Worm (Caenorhabditis elegans): ENCODE data around the gene sdz-27.

DNA sequence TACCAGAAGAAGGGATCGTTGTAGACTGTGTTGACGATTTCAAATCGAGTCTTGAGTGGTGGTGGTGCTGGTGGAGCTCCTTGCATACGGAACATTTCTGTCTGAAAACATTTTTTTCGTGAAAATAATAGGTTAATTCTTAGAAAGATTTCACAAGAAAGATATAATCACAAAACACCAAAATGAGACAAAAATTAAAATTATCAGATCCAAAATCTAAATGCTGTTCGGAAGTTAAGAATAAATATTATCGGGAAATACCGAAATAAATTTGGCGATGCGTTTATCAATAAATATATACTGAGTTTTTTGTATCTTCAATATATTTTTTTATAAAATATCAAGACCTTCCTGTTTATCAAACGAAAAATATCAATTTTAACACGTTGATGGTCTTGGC, 8.3 kb upstream of the sdz-27 start, which contains the start of gene C08F8.9:
- TF ChIP-seq him-1 (tag; optimal IDR thresholded peaks at IDR 0.05) (no peak), dao-5 (tag; optimal IDR thresholded peaks at IDR 0.05) (no peak), W03F9.2 (tag; optimal IDR thresholded peaks at IDR 0.05) (no peak)

All from whole organism, L4/young adult.